Worm (Caenorhabditis elegans): Measurements from ENCODE around the gene trk-1.
A peak's percentile ranks its signal among the peaks of the same experiment; 100 is the strongest.

The trk-1 gene

DNA sequence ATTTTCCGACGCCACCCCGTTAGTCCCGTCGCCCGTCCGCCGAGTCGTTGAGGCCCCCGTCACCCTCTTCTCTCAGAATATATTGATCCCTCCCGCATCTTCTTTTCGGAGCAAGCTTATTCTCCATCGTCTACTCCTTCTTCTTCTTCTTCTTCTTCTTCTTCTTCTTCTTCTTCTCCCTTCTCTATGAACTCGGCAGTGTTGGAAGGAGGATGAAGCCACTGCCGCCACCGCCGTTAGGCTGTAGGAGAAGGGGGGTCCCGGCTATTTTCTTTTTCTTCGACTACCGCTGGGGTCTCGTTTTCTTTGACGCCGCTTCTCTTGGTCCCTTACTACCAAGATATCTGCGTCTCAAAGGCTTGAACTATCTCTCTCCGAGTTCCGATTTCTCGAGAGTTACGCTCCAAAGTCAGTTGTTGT lies 44.8 kb upstream of the trk-1 start (continued):
- TF ChIP-seq nhr-19 (GFP tag; conservative IDR thresholded peaks at IDR 0.05): peak; percentile 14; the same call in 1 of the 2 replicates
- peak; percentile 55 for TF ChIP-seq tbx-2 (tag; optimal IDR thresholded peaks at IDR 0.05)
- peak; percentile 30 for TF ChIP-seq nhr-47 (tag; optimal IDR thresholded peaks at IDR 0.05)
- no peak for TF ChIP-seq C04F5.9 (tag; optimal IDR thresholded peaks at IDR 0.05)
- TF ChIP-seq fkh-8 (tag; optimal IDR thresholded peaks at IDR 0.05): peak; percentile 54
- TF ChIP-seq snpc-4 (tag; optimal IDR thresholded peaks at IDR 0.05): no peak
- peak in 1 of 2 experiments; percentile 11 for TF ChIP-seq lin-35 (GFP tag; optimal IDR thresholded peaks at IDR 0.05)
- peak; percentile 16 for TF ChIP-seq lir-3 (tag; optimal IDR thresholded peaks at IDR 0.05; ENCODE audit: poor library complexity)
- TF ChIP-seq fkh-4 (tag; optimal IDR thresholded peaks at IDR 0.05; ENCODE audit: borderline replicate concordance): no peak
- peak; percentile 12; the same call in 1 of the 2 replicates for TF ChIP-seq isw-1 (GFP tag; IDR thresholded peaks at IDR 0.05)
- TF ChIP-seq dsc-1 (tag; optimal IDR thresholded peaks at IDR 0.05): peak; percentile 40
- no peak for TF ChIP-seq zag-1 (tag; optimal IDR thresholded peaks at IDR 0.05)
- peak; percentile 60 for TF ChIP-seq unc-86 (tag; optimal IDR thresholded peaks at IDR 0.05)
- TF ChIP-seq unc-130 (tag; optimal IDR thresholded peaks at IDR 0.05): no peak
- TF ChIP-seq lin-14 (GFP tag; optimal IDR thresholded peaks at IDR 0.05): peak; percentile 91
- TF ChIP-seq snu-23 (GFP tag; optimal IDR thresholded peaks at IDR 0.05): peak; percentile 59
- peak; percentile 23 for TF ChIP-seq nhr-20 (tag; optimal IDR thresholded peaks at IDR 0.05)
- TF ChIP-seq nhr-71 (tag; optimal IDR thresholded peaks at IDR 0.05): peak; percentile 68

DNA sequence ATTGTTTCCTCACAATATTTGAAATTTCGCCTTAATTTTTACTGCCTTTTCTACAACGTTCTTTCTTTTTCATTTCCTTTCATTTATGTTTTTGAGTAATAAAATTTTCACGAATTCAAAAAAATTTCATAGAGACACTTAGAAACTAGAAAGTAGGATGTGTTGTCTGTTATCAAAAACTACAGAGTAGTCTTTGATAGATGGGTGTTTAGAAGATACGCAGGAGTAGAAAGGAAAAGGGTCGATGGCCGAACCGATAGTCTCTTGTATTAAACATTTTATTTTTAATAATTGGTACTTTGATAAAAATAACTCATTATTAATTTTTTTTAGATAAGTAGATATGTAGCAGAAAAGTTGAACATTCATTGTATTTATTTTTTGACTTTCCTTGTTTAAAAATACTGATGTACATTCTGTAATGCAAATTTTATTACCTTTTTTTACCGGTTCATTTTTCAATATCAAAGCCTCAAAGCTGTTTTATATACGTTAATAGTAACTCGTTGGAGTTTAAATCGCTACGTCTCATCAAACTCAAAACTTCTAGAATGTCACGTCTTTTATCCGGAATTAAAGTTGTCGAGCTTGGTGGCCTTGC lies 41.2 kb upstream of the trk-1 start, which contains the start of gene C24A3.4:
TSS of gene C24A3.4 (plus strand) at position 551 of the 601 bp plus-strand sequence.
- TF ChIP-seq hlh-17 (GFP tag; optimal IDR thresholded peaks at IDR 0.05; ENCODE audit: borderline replicate concordance): no peak
- peak; percentile 86 for TF ChIP-seq nhr-20 (tag; optimal IDR thresholded peaks at IDR 0.05)

DNA sequence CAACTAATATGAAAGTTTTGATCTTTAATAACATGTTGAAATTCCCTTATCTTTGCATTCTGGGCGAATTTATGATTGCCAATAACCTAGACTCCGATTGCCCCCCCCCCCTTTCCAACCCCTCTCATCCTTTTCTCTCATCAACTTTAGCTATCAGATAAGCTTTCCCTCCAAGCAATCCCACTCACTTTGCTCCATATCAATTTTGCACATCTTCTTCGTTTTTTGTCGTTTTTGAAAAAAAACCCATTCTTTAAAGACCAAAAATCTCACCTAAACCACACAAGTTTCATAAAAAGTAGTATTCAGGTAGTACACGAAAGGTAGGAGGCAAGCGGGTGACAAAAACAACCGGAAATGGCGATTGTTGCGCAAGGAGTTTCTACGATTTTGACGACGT lies 37.0 kb upstream of the trk-1 start, which contains the start of gene twk-18:
TSS of gene twk-18 (plus strand) at position 301 of the 400 bp plus-strand sequence.
- TF ChIP-seq ceh-90 (tag; optimal IDR thresholded peaks at IDR 0.05) (no peak), hlh-4 (tag; optimal IDR thresholded peaks at IDR 0.05) (no peak), nhr-77 (tag; optimal IDR thresholded peaks at IDR 0.05) (no peak), irx-1 (tag; optimal IDR thresholded peaks at IDR 0.05) (no peak), nhr-20 (tag; optimal IDR thresholded peaks at IDR 0.05) (no peak), ztf-11 (tag; optimal IDR thresholded peaks at IDR 0.05) (no peak), blmp-1 (tag; optimal IDR thresholded peaks at IDR 0.05) (no peak), mef-2 (tag; optimal IDR thresholded peaks at IDR 0.05) (no peak), fos-1 (tag; optimal IDR thresholded peaks at IDR 0.05) (no peak), zag-1 (tag; optimal IDR thresholded peaks at IDR 0.05) (no peak), ceh-63 (GFP tag; optimal IDR thresholded peaks at IDR 0.05) (no peak)

DNA sequence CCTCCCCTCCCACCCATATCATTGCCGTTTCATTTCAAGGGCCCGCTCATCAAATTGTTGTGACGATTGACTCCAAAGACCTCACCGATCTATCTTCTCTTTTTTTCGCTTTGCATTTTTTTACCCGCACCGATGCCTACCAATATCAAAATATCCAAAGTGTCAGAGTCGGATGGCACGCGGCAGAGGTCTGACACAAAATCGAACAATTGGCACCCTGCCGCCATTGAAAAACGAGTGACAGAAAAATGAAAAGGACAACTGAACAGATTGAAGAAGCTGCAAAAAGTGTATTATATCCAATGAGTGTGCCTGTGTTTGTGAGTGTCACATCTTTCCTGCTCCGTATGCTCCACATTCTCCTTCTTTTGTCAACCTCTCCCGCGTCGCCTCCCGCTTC lies 35.7 kb upstream of the trk-1 start:
- TF ChIP-seq ceh-63 (GFP tag; optimal IDR thresholded peaks at IDR 0.05): no peak
- TF ChIP-seq zip-4 (GFP tag; optimal IDR thresholded peaks at IDR 0.05): no peak
- peak; percentile 40 for TF ChIP-seq nhr-19 (GFP tag; conservative IDR thresholded peaks at IDR 0.05)
- TF ChIP-seq C04F5.9 (tag; optimal IDR thresholded peaks at IDR 0.05): no peak
- TF ChIP-seq ztf-4 (tag; optimal IDR thresholded peaks at IDR 0.05): no peak
- no peak for TF ChIP-seq C34B4.2 (tag; optimal IDR thresholded peaks at IDR 0.05)
- TF ChIP-seq hlh-17 (GFP tag; optimal IDR thresholded peaks at IDR 0.05; ENCODE audit: borderline replicate concordance): no peak
- no peak for TF ChIP-seq elt-2 (tag; optimal IDR thresholded peaks at IDR 0.05)
- peak; percentile 56 for TF ChIP-seq snu-23 (GFP tag; optimal IDR thresholded peaks at IDR 0.05)
- TF ChIP-seq mep-1 (tag; optimal IDR thresholded peaks at IDR 0.05): no peak
- no peak for TF ChIP-seq nhr-85 (tag)
- TF ChIP-seq zag-1 (tag; optimal IDR thresholded peaks at IDR 0.05): no peak
- TF ChIP-seq hlh-4 (tag; optimal IDR thresholded peaks at IDR 0.05): no peak
- no peak for TF ChIP-seq skn-1 (tag; optimal IDR thresholded peaks at IDR 0.05)
- no peak for TF ChIP-seq snpc-4 (tag; optimal IDR thresholded peaks at IDR 0.05)
- TF ChIP-seq egl-27 (tag; optimal IDR thresholded peaks at IDR 0.05): no peak
- no peak for TF ChIP-seq swsn-7 (tag; optimal IDR thresholded peaks at IDR 0.05)
- TF ChIP-seq fos-1 (tag; optimal IDR thresholded peaks at IDR 0.05): no peak
- TF ChIP-seq blmp-1 (tag; optimal IDR thresholded peaks at IDR 0.05): no peak
- no peak for TF ChIP-seq mef-2 (tag; optimal IDR thresholded peaks at IDR 0.05)
- TF ChIP-seq nhr-71 (tag; optimal IDR thresholded peaks at IDR 0.05): peak; percentile 62
- no peak for TF ChIP-seq pax-3 (tag; optimal IDR thresholded peaks at IDR 0.05)
- peak; percentile 91 for TF ChIP-seq lin-14 (GFP tag; optimal IDR thresholded peaks at IDR 0.05)
- no peak for TF ChIP-seq ets-5 (GFP tag; IDR thresholded peaks at IDR 0.05)
- TF ChIP-seq lir-3 (tag; optimal IDR thresholded peaks at IDR 0.05; ENCODE audit: poor library complexity): no peak
- no peak for TF ChIP-seq sox-4 (tag; optimal IDR thresholded peaks at IDR 0.05)
- TF ChIP-seq ztf-11 (tag; optimal IDR thresholded peaks at IDR 0.05): no peak
- no peak for TF ChIP-seq lin-35 (GFP tag; optimal IDR thresholded peaks at IDR 0.05)
- TF ChIP-seq mdl-1 (tag; optimal IDR thresholded peaks at IDR 0.05): peak in 1 of 2 experiments; percentile 49
- no peak for TF ChIP-seq nhr-237 (tag; optimal IDR thresholded peaks at IDR 0.05)
- no peak for TF ChIP-seq fkh-10 (GFP tag; optimal IDR thresholded peaks at IDR 0.05)
- no peak for TF ChIP-seq irx-1 (tag; optimal IDR thresholded peaks at IDR 0.05)

Measured in whole organism, L1 larva.